Fruit fly (Drosophila melanogaster): ENCODE data around the gene eIF2A.
A peak's percentile ranks its signal among the peaks of the same experiment; 100 is the strongest.

The eIF2A gene

dm6 chr3L:21808003-21808530 is 16.5 kb upstream of the eIF2A start (continued):
- TF ChIP-seq toy (GFP tag; IDR thresholded peaks at IDR 0.05) (no peak), gcm2 (GFP tag; optimal IDR thresholded peaks at IDR 0.05) (no peak), Dip2 (GFP tag; IDR thresholded peaks at IDR 0.05) (no peak), gsb-n (tag; optimal IDR thresholded peaks at IDR 0.05) (peak; percentile 75), onecut (GFP tag; IDR thresholded peaks at IDR 0.05) (no peak), lola (GFP tag; optimal IDR thresholded peaks at IDR 0.05) (peak in 1 of 3 experiments; percentile 79), Rx (GFP tag; IDR thresholded peaks at IDR 0.05) (no peak), sima (GFP tag; optimal IDR thresholded peaks at IDR 0.05) (no peak), CG8944 (GFP tag; optimal IDR thresholded peaks at IDR 0.05) (no peak), CG10147 (GFP tag; optimal IDR thresholded peaks at IDR 0.05) (no peak), CG14860 (GFP tag; IDR thresholded peaks at IDR 0.05; ENCODE audit: partially characterized antibody) (no peak), CG6854 (GFP tag; optimal IDR thresholded peaks at IDR 0.05) (no peak), corto (GFP tag; optimal IDR thresholded peaks at IDR 0.05) (no peak), Jarid2 (GFP tag; optimal IDR thresholded peaks at IDR 0.05) (peak; percentile 56), D (optimal IDR thresholded peaks at IDR 0.05) (no peak), D (GFP tag; optimal IDR thresholded peaks at IDR 0.05) (peak; percentile 68), cad (GFP tag; optimal IDR thresholded peaks at IDR 0.05) (no peak), btn (GFP tag; optimal IDR thresholded peaks at IDR 0.05) (no peak), Xrp1 (GFP tag; IDR thresholded peaks at IDR 0.05) (peak; percentile 86), B-H1 (GFP tag; IDR thresholded peaks at IDR 0.05) (peak; percentile 67), tap (tag; optimal IDR thresholded peaks at IDR 0.05) (peak; percentile 48), Stat92E (GFP tag; optimal IDR thresholded peaks at IDR 0.05) (peak in 1 of 3 experiments; percentile 53), CG11560 (tag; IDR thresholded peaks at IDR 0.05) (no peak), jing (GFP tag; optimal IDR thresholded peaks at IDR 0.05) (no peak), CG9609 (GFP tag; optimal IDR thresholded peaks at IDR 0.05) (no peak), CG17568 (GFP tag; optimal IDR thresholded peaks at IDR 0.05) (no peak), rib (GFP tag; IDR thresholded peaks at IDR 0.05) (no peak), NFAT (GFP tag; IDR thresholded peaks at IDR 0.05) (peak; percentile 44; the same call in 1 of the 2 replicates), ERR (GFP tag; optimal IDR thresholded peaks at IDR 0.05) (no peak), al (GFP tag; IDR thresholded peaks at IDR 0.05) (no peak), lmd (GFP tag; IDR thresholded peaks at IDR 0.05) (peak; percentile 50), seq (GFP tag; IDR thresholded peaks at IDR 0.05) (peak; percentile 47; the same call in 1 of the 2 replicates), CG14710 (tag; optimal IDR thresholded peaks at IDR 0.05) (no peak), C15 (GFP tag; IDR thresholded peaks at IDR 0.05) (no peak), NC2β (GFP tag; optimal IDR thresholded peaks at IDR 0.05) (no peak), NK7.1 (GFP tag; optimal IDR thresholded peaks at IDR 0.05) (no peak), ewg (GFP tag; optimal IDR thresholded peaks at IDR 0.05) (peak; percentile 28), sisA (GFP tag; IDR thresholded peaks at IDR 0.05) (peak; percentile 69), da (GFP tag; optimal IDR thresholded peaks at IDR 0.05) (no peak), Deaf1 (tag; optimal IDR thresholded peaks at IDR 0.05) (peak; percentile 86), ems (GFP tag; optimal IDR thresholded peaks at IDR 0.05) (no peak), CG4854 (GFP tag; optimal IDR thresholded peaks at IDR 0.05) (no peak), sob (GFP tag; IDR thresholded peaks at IDR 0.05) (no peak; the same call in 1 of the 2 replicates), CG1233 (GFP tag; optimal IDR thresholded peaks at IDR 0.05) (peak; percentile 35), CG13123 (GFP tag; optimal IDR thresholded peaks at IDR 0.05) (peak; percentile 44), trh (GFP tag; optimal IDR thresholded peaks at IDR 0.05) (peak; percentile 12), CG17186 (GFP tag; optimal IDR thresholded peaks at IDR 0.05) (no peak), CG8290 (GFP tag; optimal IDR thresholded peaks at IDR 0.05) (peak; percentile 58), CG8290 (tag; optimal IDR thresholded peaks at IDR 0.05) (no peak), CG43689 (GFP tag; IDR thresholded peaks at IDR 0.05) (no peak), CG7839 (tag; optimal IDR thresholded peaks at IDR 0.05) (no peak), Dref (GFP tag; IDR thresholded peaks at IDR 0.05) (no peak)
